Worm (Caenorhabditis elegans) whole organism, L1 larva: ENCODE data around the gene F44E2.8.

Source experiments
- C16A3.4 ChIP-seq: fragments of 150-350 bp; optimal IDR thresholded peaks from 2 replicates; lab custom pipeline; 2014; ENCODE audit warnings: missing biosample characterization, missing genetic modification characterization
- F16B12.6 ChIP-seq: fragments of 150-350 bp; optimal IDR thresholded peaks from 2 replicates; lab custom pipeline; 2014; ENCODE audit warnings: missing biosample characterization, missing genetic modification characterization
- Y116A8C.19 ChIP-seq: sonication (generic microtip); optimal IDR thresholded peaks from 2 replicates; lab custom pipeline; 2016; ENCODE audit warnings: missing compliant biosample characterization, missing genetic modification characterization, borderline replicate concordance
- aly-2 ChIP-seq: fragments of 150-350 bp; optimal IDR thresholded peaks from 2 replicates; lab custom pipeline; 2014; ENCODE audit warnings: missing biosample characterization, missing genetic modification characterization
- blmp-1 ChIP-seq: fragments of 150-350 bp; optimal IDR thresholded peaks from 2 replicates; lab custom pipeline; 2014; ENCODE audit warnings: missing biosample characterization, missing genetic modification characterization
- ceh-82 ChIP-seq, 3 experiments: fragments of 150-350 bp in 1 of 3; sonication (generic microtip) in 2 of 3; optimal IDR thresholded peaks; 2 replicates each; lab custom pipeline; 2014 to 2017; ENCODE audit warnings: missing biosample characterization in 3 of 3, missing genetic modification characterization in 3 of 3
- ces-1 ChIP-seq: fragments of 150-350 bp; optimal IDR thresholded peaks from 2 replicates; lab custom pipeline; 2014; ENCODE audit warnings: missing biosample characterization, missing genetic modification reagents, missing genetic modification characterization
- dpl-1 ChIP-seq, 3 experiments: fragments of 150-350 bp in 2 of 3; sonication (generic microtip) in 1 of 3; optimal IDR thresholded peaks; 2 replicates each; lab custom pipeline; 2014 to 2017; ENCODE audit warnings: missing biosample characterization in 3 of 3, missing genetic modification characterization in 3 of 3, missing genetic modification reagents in 3 of 3
- dsc-1 ChIP-seq: sonication (generic microtip); optimal IDR thresholded peaks from 2 replicates; lab custom pipeline; 2016; ENCODE audit warnings: mild to moderate bottlenecking, missing genetic modification characterization, missing compliant biosample characterization
- efl-1 ChIP-seq, 4 experiments: fragments of 150-350 bp; optimal IDR thresholded peaks in 3 of 4; peaks in 1 of 4; 1 replicate in 1 of 4; 2 replicates in 3 of 4; lab custom pipeline; 2014; ENCODE audit warnings: missing biosample characterization in 2 of 4, missing genetic modification characterization in 2 of 4, missing genetic modification reagents in 2 of 4
- efl-3 ChIP-seq: fragments of 200-800 bp; sonication (Bioruptor generic); optimal IDR thresholded peaks from 2 replicates; lab custom pipeline; 2018; ENCODE audit warnings: mild to moderate bottlenecking, missing genetic modification characterization, missing compliant biosample characterization
- elt-3 ChIP-seq, 6 experiments: fragments of 150-350 bp in 1 of 6; sonication (generic microtip); optimal IDR thresholded peaks; 2 replicates each; lab custom pipeline; 2017 to 2018; ENCODE audit warnings: missing biosample characterization in 6 of 6, missing genetic modification characterization in 6 of 6, inconsistent platforms in 1 of 6
- ets-5 ChIP-seq: fragments of 200-800 bp; sonication (Bioruptor generic); IDR thresholded peaks from 2 replicates; pipeline ENCODE4 v1.3.6; 2022; ENCODE audit warnings: missing genetic modification characterization, missing compliant biosample characterization
- fkh-10 ChIP-seq: sonication (generic microtip); optimal IDR thresholded peaks from 2 replicates; lab custom pipeline; 2017; ENCODE audit warnings: missing biosample characterization, missing genetic modification reagents, missing genetic modification characterization
- fkh-4 ChIP-seq: sonication (generic microtip); optimal IDR thresholded peaks from 2 replicates; lab custom pipeline; 2016; ENCODE audit warnings: missing compliant biosample characterization, missing genetic modification characterization, borderline replicate concordance
- grh-1 ChIP-seq: fragments of 200-800 bp; sonication (Bioruptor generic); IDR thresholded peaks from 2 replicates; pipeline ENCODE4 v1.3.6; 2022; ENCODE audit warnings: missing genetic modification reagents, missing genetic modification characterization, missing compliant biosample characterization
- isw-1 ChIP-seq: fragments of 200-800 bp; sonication (Bioruptor generic); IDR thresholded peaks from 2 replicates; pipeline ENCODE4 v1.3.6; 2022; ENCODE audit warnings: missing genetic modification characterization, missing compliant biosample characterization
- lin-14 ChIP-seq: fragments of 200-800 bp; sonication (Bioruptor generic); optimal IDR thresholded peaks from 2 replicates; lab custom pipeline; 2018; ENCODE audit warnings: mild to moderate bottlenecking, missing genetic modification characterization, moderate library complexity, missing compliant biosample characterization
- lin-35 ChIP-seq, 2 experiments: fragments of 150-350 bp; optimal IDR thresholded peaks; 2 replicates each; lab custom pipeline; 2014; ENCODE audit warnings: missing biosample characterization in 2 of 2, missing genetic modification characterization in 2 of 2, missing genetic modification reagents in 2 of 2
- lin-39 ChIP-seq: fragments of 150-350 bp; optimal IDR thresholded peaks from 2 replicates; lab custom pipeline; 2014; ENCODE audit warnings: missing biosample characterization, missing genetic modification reagents, missing genetic modification characterization
- lsy-2 ChIP-seq, 2 experiments: fragments of 150-350 bp; optimal IDR thresholded peaks; 2 replicates each; lab custom pipeline; 2014; ENCODE audit warnings: missing biosample characterization in 2 of 2, missing genetic modification characterization in 2 of 2
- mdl-1 ChIP-seq, 2 experiments: fragments of 150-350 bp; optimal IDR thresholded peaks; 2 replicates each; lab custom pipeline; 2014 to 2017; ENCODE audit warnings: missing biosample characterization in 2 of 2, missing genetic modification characterization in 2 of 2, inconsistent platforms in 1 of 2
- mef-2 ChIP-seq: fragments of 150-350 bp; optimal IDR thresholded peaks from 2 replicates; lab custom pipeline; 2014; ENCODE audit warnings: missing biosample characterization, missing genetic modification characterization
- mep-1 ChIP-seq: fragments of 150-350 bp; optimal IDR thresholded peaks from 2 replicates; lab custom pipeline; 2014; ENCODE audit warnings: missing biosample characterization, missing genetic modification characterization
- nhr-12 ChIP-seq: sonication (generic microtip); optimal IDR thresholded peaks from 2 replicates; lab custom pipeline; 2017; ENCODE audit warnings: missing biosample characterization, missing genetic modification characterization
- nhr-19 ChIP-seq: fragments of 200-800 bp; sonication (Bioruptor generic); conservative IDR thresholded peaks from 2 replicates; pipeline ENCODE4 v1.3.6; 2022; ENCODE audit warnings: missing genetic modification characterization, missing compliant biosample characterization
- nhr-20 ChIP-seq: sonication (generic microtip); optimal IDR thresholded peaks from 2 replicates; lab custom pipeline; 2016; ENCODE audit warnings: mild to moderate bottlenecking, missing genetic modification characterization, missing compliant biosample characterization
- nhr-47 ChIP-seq: sonication (generic microtip); optimal IDR thresholded peaks from 2 replicates; lab custom pipeline; 2016; ENCODE audit warnings: mild to moderate bottlenecking, missing genetic modification characterization, moderate library complexity, missing compliant biosample characterization
- nhr-71 ChIP-seq: sonication (generic microtip); optimal IDR thresholded peaks from 2 replicates; lab custom pipeline; 2016; ENCODE audit warnings: mild to moderate bottlenecking, missing genetic modification characterization, moderate library complexity, missing compliant biosample characterization
- nhr-90 ChIP-seq: sonication (generic microtip); optimal IDR thresholded peaks from 2 replicates; lab custom pipeline; 2016; ENCODE audit warnings: mild to moderate bottlenecking, missing genetic modification characterization, missing compliant biosample characterization; ENCODE audit not compliant: poor library complexity
- pag-3 ChIP-seq: sonication (generic microtip); optimal IDR thresholded peaks from 2 replicates; lab custom pipeline; 2017; ENCODE audit warnings: missing genetic modification characterization, mild to moderate bottlenecking, missing compliant biosample characterization, antibody characterized with exemption, borderline replicate concordance; ENCODE audit not compliant: insufficient read depth
- pax-3 ChIP-seq: fragments of 200-800 bp; sonication (Bioruptor generic); optimal IDR thresholded peaks from 2 replicates; lab custom pipeline; 2018; ENCODE audit warnings: mild to moderate bottlenecking, missing genetic modification characterization, moderate library complexity, missing compliant biosample characterization
- pqm-1 ChIP-seq: sonication (generic microtip); optimal IDR thresholded peaks from 3 replicates; lab custom pipeline; 2017; ENCODE audit warnings: missing biosample characterization, missing genetic modification characterization
- rnt-1 ChIP-seq: sonication (generic microtip); optimal IDR thresholded peaks from 2 replicates; lab custom pipeline; 2016; ENCODE audit warnings: mild to moderate bottlenecking, missing genetic modification characterization, moderate library complexity, missing compliant biosample characterization
- snpc-4 ChIP-seq: fragments of 150-350 bp; optimal IDR thresholded peaks from 2 replicates; lab custom pipeline; 2014; ENCODE audit warnings: missing biosample characterization, missing genetic modification characterization
- snu-23 ChIP-seq: sonication (generic microtip); optimal IDR thresholded peaks from 2 replicates; lab custom pipeline; 2016; ENCODE audit warnings: missing genetic modification characterization, missing compliant biosample characterization
- swsn-7 ChIP-seq: sonication (generic microtip); optimal IDR thresholded peaks from 2 replicates; lab custom pipeline; 2016; ENCODE audit warnings: missing genetic modification characterization, missing compliant biosample characterization
- tlp-1 ChIP-seq: fragments of 150-350 bp; optimal IDR thresholded peaks from 2 replicates; lab custom pipeline; 2014; ENCODE audit warnings: missing biosample characterization, missing genetic modification characterization
- unc-130 ChIP-seq: fragments of 150-350 bp; optimal IDR thresholded peaks from 2 replicates; lab custom pipeline; 2017; ENCODE audit warnings: missing biosample characterization, missing genetic modification characterization, inconsistent platforms
- xbp-1 ChIP-seq: sonication (generic microtip); optimal IDR thresholded peaks from 2 replicates; lab custom pipeline; 2016; ENCODE audit warnings: missing genetic modification characterization, missing compliant biosample characterization
- zag-1 ChIP-seq: fragments of 150-350 bp; optimal IDR thresholded peaks from 2 replicates; lab custom pipeline; 2014; ENCODE audit warnings: missing biosample characterization, missing genetic modification characterization
- zip-4 ChIP-seq: fragments of 200-800 bp; sonication (Bioruptor generic); optimal IDR thresholded peaks from 2 replicates; lab custom pipeline; 2018; ENCODE audit warnings: mild to moderate bottlenecking, missing genetic modification characterization, moderate library complexity, missing compliant biosample characterization

F44E2.8 gene

ce11 chrIII:8818599-8818998, 31.1 kb downstream of the F44E2.8 start, which contains the start of gene pat-2:
TSS of gene pat-2 (plus strand) at chrIII:8818899.
- no peak for TF ChIP-seq unc-130
- TF ChIP-seq, all 84 proteins: peak for 0

ce11 chrIII:8815699-8816098, 34.0 kb downstream of the F44E2.8 start:
- TF ChIP-seq grh-1 (GFP tag; lab: Robert Waterston, UW) = no peak
- TF ChIP-seq isw-1 = no peak
- peak in 1 of 2 experiments; percentile 15 for TF ChIP-seq efl-1 (optimal IDR thresholded peaks at IDR 0.05; lab: Kevin White, UChicago)
- TF ChIP-seq efl-1 (GFP tag; optimal IDR thresholded peaks at IDR 0.05 in 1 of 2; lab: Kevin White, UChicago) = peak in 1 of 2 experiments; percentile 89
- no peak for TF ChIP-seq ces-1
- peak; percentile 95 for TF ChIP-seq pag-3 (tag; lab: Kevin White, UChicago)
- TF ChIP-seq lin-14 (GFP tag; lab: Kevin White, UChicago) = peak; percentile 67
- no peak for TF ChIP-seq mef-2
- peak in 1 of 2 experiments; percentile 25 for TF ChIP-seq lin-35 (GFP tag; optimal IDR thresholded peaks at IDR 0.05; lab: Kevin White, UChicago)
- TF ChIP-seq tlp-1 = no peak
- TF ChIP-seq pqm-1 (tag; lab: Kevin White, UChicago) = no peak
- peak; percentile 58 for TF ChIP-seq nhr-71 (tag; lab: Kevin White, UChicago)
- TF ChIP-seq pax-3 (tag; lab: Kevin White, UChicago) = no peak
- peak; percentile 35 for TF ChIP-seq snu-23 (GFP tag; lab: Kevin White, UChicago)
- no peak for TF ChIP-seq nhr-12 (tag; lab: Kevin White, UChicago)
- TF ChIP-seq nhr-20 = peak; percentile 15
- peak; percentile 36 for TF ChIP-seq unc-130
- no peak for TF ChIP-seq ceh-82 (tag; optimal IDR thresholded peaks at IDR 0.05; lab: Kevin White, UChicago)
- no peak for TF ChIP-seq Y116A8C.19 (tag; lab: Kevin White, UChicago)
- no peak for TF ChIP-seq ets-5
- peak; percentile 42 for TF ChIP-seq dsc-1 (tag; lab: Kevin White, UChicago)
- TF ChIP-seq lsy-2 (tag; optimal IDR thresholded peaks at IDR 0.05; lab: Kevin White, UChicago) = peak in 1 of 2 experiments; percentile 40
- TF ChIP-seq aly-2 (tag; lab: Kevin White, UChicago) = no peak
- peak; percentile 56 for TF ChIP-seq rnt-1 (tag; lab: Kevin White, UChicago)

- TF ChIP-seq snpc-4 (no peak), fkh-10 (GFP tag; lab: Kevin White, UChicago) (peak; percentile 36), mdl-1 (tag; optimal IDR thresholded peaks at IDR 0.05; lab: Kevin White, UChicago) (no peak), fkh-4 (no peak), lin-39 (no peak), lin-14 (GFP tag; lab: Kevin White, UChicago) (peak; percentile 53)
Measured at ce11 chrIII:8811111-8811510, 38.6 kb downstream of the F44E2.8 start.

ce11 chrIII:8809245-8809971, 40.3 kb downstream of the F44E2.8 start, which contains the start of gene prx-19:
TSS of gene prx-19 (minus strand) at chrIII:8809295.
- no peak for TF ChIP-seq zip-4 (GFP tag; lab: Kevin White, UChicago)
- peak; percentile 39 for TF ChIP-seq swsn-7 (tag; lab: Kevin White, UChicago)
- TF ChIP-seq mep-1 = peak; percentile 66
- peak; percentile 68 for TF ChIP-seq nhr-20
- peak; percentile 11 for TF ChIP-seq lin-39
- peak; percentile 47 to 79 for TF ChIP-seq lsy-2 (tag; optimal IDR thresholded peaks at IDR 0.05; lab: Kevin White, UChicago)
- TF ChIP-seq nhr-19 (GFP tag; lab: Robert Waterston, UW) = peak; percentile 41
- peak; percentile 54 for TF ChIP-seq blmp-1
- no peak for TF ChIP-seq tlp-1
- peak; percentile 22 for TF ChIP-seq snpc-4
- peak in 1 of 6 experiments; percentile 45 for TF ChIP-seq elt-3 (tag; optimal IDR thresholded peaks at IDR 0.05; lab: Kevin White, UChicago)
- peak; percentile 60 for TF ChIP-seq C16A3.4
- TF ChIP-seq mdl-1 (tag; optimal IDR thresholded peaks at IDR 0.05; lab: Kevin White, UChicago) = peak in 1 of 2 experiments; percentile 38
- peak; percentile 47 for TF ChIP-seq nhr-90 (tag; lab: Kevin White, UChicago)
- TF ChIP-seq efl-3 (GFP tag; lab: Kevin White, UChicago) = no peak
- peak; percentile 21 for TF ChIP-seq unc-130
- TF ChIP-seq xbp-1 (tag; lab: Kevin White, UChicago) = peak; percentile 38
- no peak for TF ChIP-seq pax-3 (tag; lab: Kevin White, UChicago)
- 0 out of 2 replicates have a peak, but pooled peaks have one; percentile 8 for TF ChIP-seq isw-1
- peak; percentile 44 for TF ChIP-seq F16B12.6 (tag; lab: Kevin White, UChicago)
- peak; percentile 54 for TF ChIP-seq nhr-47
- TF ChIP-seq zag-1 (tag; lab: Kevin White, UChicago) = no peak
- peak; percentile 90 to 95 for TF ChIP-seq efl-1 (optimal IDR thresholded peaks at IDR 0.05; lab: Kevin White, UChicago)
- TF ChIP-seq efl-1 (GFP tag; optimal IDR thresholded peaks at IDR 0.05 in 1 of 2; lab: Kevin White, UChicago) = peak; percentile 95 to 100
- TF ChIP-seq lin-35 (GFP tag; optimal IDR thresholded peaks at IDR 0.05; lab: Kevin White, UChicago) = peak; percentile 94 to 98
- TF ChIP-seq snu-23 (GFP tag; lab: Kevin White, UChicago) = peak; percentile 59
- TF ChIP-seq dpl-1 (GFP tag; optimal IDR thresholded peaks at IDR 0.05; lab: Kevin White, UChicago) = peak; percentile 90 to 94 (median 93)
